Fruit fly (Drosophila melanogaster) whole organism, embryonic: Measurements from ENCODE around the gene Cyp28d2.

Experiments
- Adf1 ChIP-seq: fragments of 200-800 bp; sonication (Bioruptor generic); IDR thresholded peaks from 2 replicates; pipeline ENCODE4 v1.3.6; 2022; ENCODE audit warnings: missing biosample characterization, missing genetic modification characterization
- Atf-2 ChIP-seq: fragments of 200-800 bp; sonication (Bioruptor generic); optimal IDR thresholded peaks from 2 replicates; lab custom pipeline; 2016; ENCODE audit warnings: missing biosample characterization, missing genetic modification characterization
- B-H2 ChIP-seq: fragments of 200-800 bp; sonication (Bioruptor generic); optimal IDR thresholded peaks from 2 replicates; lab custom pipeline; 2018; ENCODE audit warnings: missing biosample characterization, mild to moderate bottlenecking, missing genetic modification characterization
- CG10543 ChIP-seq: fragments of 200-800 bp; sonication (Bioruptor generic); optimal IDR thresholded peaks from 3 replicates; lab custom pipeline; 2017; ENCODE audit warnings: missing biosample characterization, mild to moderate bottlenecking, missing genetic modification characterization, moderate library complexity
- CG1233 ChIP-seq: fragments of 200-800 bp; sonication (Bioruptor generic); optimal IDR thresholded peaks from 4 replicates; lab custom pipeline; 2018; ENCODE audit warnings: missing biosample characterization, mild to moderate bottlenecking, missing genetic modification characterization
- CG12391 ChIP-seq: fragments of 200-800 bp; sonication (Bioruptor generic); optimal IDR thresholded peaks from 3 replicates; lab custom pipeline; 2018; ENCODE audit warnings: missing biosample characterization, mild to moderate bottlenecking, missing genetic modification characterization, moderate library complexity
- CG15269 ChIP-seq: fragments of 200-800 bp; sonication (Bioruptor generic); optimal IDR thresholded peaks from 2 replicates; lab custom pipeline; 2018; ENCODE audit warnings: missing biosample characterization, mild to moderate bottlenecking, missing genetic modification characterization, moderate library complexity
- CG15514 ChIP-seq: fragments of 200-800 bp; sonication (Bioruptor generic); optimal IDR thresholded peaks from 3 replicates; lab custom pipeline; 2017; ENCODE audit warnings: missing biosample characterization, missing genetic modification characterization, mild to moderate bottlenecking, moderate library complexity, missing genetic modification reagents
- CG15601 ChIP-seq: fragments of 200-800 bp; sonication (Bioruptor generic); optimal IDR thresholded peaks from 3 replicates; lab custom pipeline; 2019; ENCODE audit warnings: missing biosample characterization, mild to moderate bottlenecking, missing genetic modification characterization, moderate library complexity
- CG1602 ChIP-seq: fragments of 200-800 bp; sonication (Bioruptor generic); optimal IDR thresholded peaks from 3 replicates; lab custom pipeline; 2016; ENCODE audit warnings: missing biosample characterization, missing genetic modification characterization
- CG16863 ChIP-seq: fragments of 200-800 bp; sonication (Bioruptor generic); optimal IDR thresholded peaks from 3 replicates; lab custom pipeline; 2016; ENCODE audit warnings: missing biosample characterization, missing genetic modification characterization
- CG17186 ChIP-seq: fragments of 200-800 bp; sonication (Bioruptor generic); optimal IDR thresholded peaks from 3 replicates; lab custom pipeline; 2017; ENCODE audit warnings: missing biosample characterization, missing genetic modification reagents, missing genetic modification characterization
- CG17385 ChIP-seq: fragments of 200-800 bp; sonication (Bioruptor generic); optimal IDR thresholded peaks from 3 replicates; lab custom pipeline; 2018; ENCODE audit warnings: missing biosample characterization, mild to moderate bottlenecking, missing genetic modification characterization
- CG17612 ChIP-seq: fragments of 200-800 bp; sonication (Bioruptor generic); IDR thresholded peaks from 2 replicates; pipeline ENCODE4 v1.3.6; 2022; ENCODE audit warnings: missing biosample characterization, missing genetic modification characterization
- CG18262 ChIP-seq: fragments of 200-800 bp; optimal IDR thresholded peaks from 3 replicates; lab custom pipeline; 2019; ENCODE audit warnings: missing biosample characterization, mild to moderate bottlenecking, missing genetic modification characterization, moderate library complexity
- CG2712 ChIP-seq: fragments of 200-800 bp; optimal IDR thresholded peaks from 3 replicates; lab custom pipeline; 2019; ENCODE audit warnings: missing biosample characterization, mild to moderate bottlenecking, missing genetic modification characterization, moderate library complexity
- CG5953 ChIP-seq: fragments of 200-800 bp; sonication (Bioruptor generic); IDR thresholded peaks from 2 replicates; pipeline ENCODE4 v1.3.6; 2022; ENCODE audit warnings: missing biosample characterization, missing genetic modification characterization
- CG6854 ChIP-seq: fragments of 200-800 bp; sonication (Bioruptor generic); optimal IDR thresholded peaks from 3 replicates; lab custom pipeline; 2017; ENCODE audit warnings: missing biosample characterization, mild to moderate bottlenecking, missing genetic modification characterization
- CG8924 ChIP-seq: fragments of 200-800 bp; optimal IDR thresholded peaks from 3 replicates; lab custom pipeline; 2019; ENCODE audit warnings: missing biosample characterization, mild to moderate bottlenecking, missing genetic modification characterization, moderate library complexity
- Dbx ChIP-seq: fragments of 200-800 bp; sonication (Bioruptor generic); IDR thresholded peaks from 3 replicates; pipeline ENCODE4 v1.3.6; 2022; ENCODE audit warnings: missing biosample characterization, missing genetic modification characterization
- Dip2 ChIP-seq: fragments of 200-800 bp; sonication (Bioruptor generic); IDR thresholded peaks from 2 replicates; pipeline ENCODE4 v1.3.6; 2022; ENCODE audit warnings: missing biosample characterization, missing genetic modification characterization
- ERR ChIP-seq: fragments of 200-800 bp; sonication (Bioruptor generic); optimal IDR thresholded peaks from 2 replicates; lab custom pipeline; 2016; ENCODE audit warnings: missing biosample characterization, missing genetic modification characterization
- Gug ChIP-seq: fragments of 200-800 bp; sonication (Bioruptor generic); IDR thresholded peaks from 4 replicates; pipeline ENCODE4 v1.3.6; 2022; ENCODE audit warnings: missing biosample characterization, missing genetic modification characterization
- H15 ChIP-seq: fragments of 200-800 bp; sonication (Bioruptor generic); IDR thresholded peaks from 3 replicates; pipeline ENCODE4 v1.3.6; 2022; ENCODE audit warnings: missing biosample characterization, missing genetic modification characterization
- Med ChIP-seq: fragments of 200-800 bp; sonication (Bioruptor generic); peaks from one replicate; lab custom pipeline; 2016; ENCODE audit warnings: missing biosample characterization, missing genetic modification characterization, mild to moderate bottlenecking, inconsistent platforms, moderate library complexity
- Sin3A ChIP-seq: fragments of >200 bp; optimal IDR thresholded peaks from 2 replicates; lab custom pipeline; 2018
- Stat92E ChIP-seq, 3 experiments: fragments of >200 bp in 2 of 3; fragments of 200-800 bp in 1 of 3; sonication (Bioruptor generic) in 1 of 3; optimal IDR thresholded peaks; 2 replicates each; lab custom pipeline; 2017 to 2019; ENCODE audit warnings: missing biosample characterization in 3 of 3, missing genetic modification characterization in 3 of 3, mild to moderate bottlenecking in 1 of 3, moderate library complexity in 1 of 3
- Trl ChIP-seq, 3 experiments: fragments of >200 bp in 2 of 3; fragments of 200-800 bp in 1 of 3; sonication (Bioruptor generic) in 1 of 3; optimal IDR thresholded peaks; 2 replicates in 1 of 3; 3 replicates in 2 of 3; lab custom pipeline; 2016 to 2017; ENCODE audit warnings: missing biosample characterization in 1 of 3, missing genetic modification characterization in 1 of 3
- Xrp1 ChIP-seq: fragments of 200-800 bp; sonication (Bioruptor generic); IDR thresholded peaks from 2 replicates; pipeline ENCODE4 v1.3.6; 2022; ENCODE audit warnings: missing biosample characterization, missing genetic modification characterization
- bowl ChIP-seq: fragments of 200-800 bp; sonication (Bioruptor generic); IDR thresholded peaks from 2 replicates; pipeline ENCODE4 v1.3.6; 2022; ENCODE audit warnings: missing biosample characterization, missing genetic modification characterization
- ci ChIP-seq: fragments of 200-800 bp; sonication (Bioruptor generic); IDR thresholded peaks from 3 replicates; pipeline ENCODE4 v1.3.6; 2022; ENCODE audit warnings: missing biosample characterization, missing genetic modification characterization
- corto ChIP-seq: fragments of 200-800 bp; sonication (Bioruptor generic); optimal IDR thresholded peaks from 2 replicates; lab custom pipeline; 2016; ENCODE audit warnings: missing biosample characterization, mild to moderate bottlenecking, missing genetic modification characterization, moderate library complexity
- dan ChIP-seq: fragments of 200-800 bp; sonication (Bioruptor generic); IDR thresholded peaks from 2 replicates; pipeline ENCODE4 v1.3.6; 2022; ENCODE audit warnings: missing biosample characterization, missing genetic modification characterization
- danr ChIP-seq: fragments of 200-800 bp; sonication (Bioruptor generic); IDR thresholded peaks from 2 replicates; pipeline ENCODE4 v1.3.6; 2022; ENCODE audit warnings: missing biosample characterization, missing genetic modification characterization
- dimm ChIP-seq: fragments of 200-800 bp; sonication (Bioruptor generic); IDR thresholded peaks from 2 replicates; pipeline ENCODE4 v1.3.6; 2022; ENCODE audit warnings: missing biosample characterization, missing genetic modification characterization
- dm ChIP-seq: fragments of 200-800 bp; sonication (Bioruptor generic); optimal IDR thresholded peaks from 3 replicates; lab custom pipeline; 2016; ENCODE audit warnings: missing biosample characterization, missing genetic modification characterization
- fd3F ChIP-seq: fragments of 200-800 bp; sonication (Bioruptor generic); optimal IDR thresholded peaks from 2 replicates; lab custom pipeline; 2018; ENCODE audit warnings: missing biosample characterization, mild to moderate bottlenecking, missing genetic modification characterization, moderate library complexity
- gro ChIP-seq: fragments of 200-800 bp; sonication (Bioruptor generic); optimal IDR thresholded peaks from 2 replicates; lab custom pipeline; 2016; ENCODE audit warnings: missing biosample characterization, missing genetic modification characterization
- hb ChIP-seq: fragments of 200-800 bp; sonication (Bioruptor generic); IDR thresholded peaks from 3 replicates; pipeline ENCODE4 v1.3.6; 2022; ENCODE audit warnings: missing biosample characterization, missing genetic modification characterization; ENCODE audit not compliant: partially characterized antibody
- ind ChIP-seq: fragments of 200-800 bp; sonication (Bioruptor generic); optimal IDR thresholded peaks from 3 replicates; lab custom pipeline; 2016; ENCODE audit warnings: missing biosample characterization, missing genetic modification characterization
- inv ChIP-seq: fragments of 200-800 bp; sonication (Bioruptor generic); IDR thresholded peaks from 2 replicates; pipeline ENCODE4 v1.3.6; 2022; ENCODE audit warnings: missing biosample characterization, missing genetic modification characterization; ENCODE audit not compliant: partially characterized antibody
- klu ChIP-seq: fragments of 200-800 bp; sonication (Bioruptor generic); IDR thresholded peaks from 2 replicates; pipeline ENCODE4 v1.3.6; 2022; ENCODE audit warnings: missing biosample characterization, missing genetic modification characterization
- onecut ChIP-seq: fragments of 200-800 bp; sonication (Bioruptor generic); IDR thresholded peaks from 2 replicates; pipeline ENCODE4 v1.3.6; 2022; ENCODE audit warnings: missing biosample characterization, missing genetic modification characterization
- psq ChIP-seq: fragments of 200-800 bp; sonication (Bioruptor generic); optimal IDR thresholded peaks from 2 replicates; lab custom pipeline; 2017; ENCODE audit warnings: missing biosample characterization, missing genetic modification characterization
- rib ChIP-seq: fragments of 200-800 bp; sonication (Bioruptor generic); IDR thresholded peaks from 2 replicates; pipeline ENCODE4 v1.3.6; 2022; ENCODE audit warnings: missing biosample characterization, missing genetic modification characterization
- seq ChIP-seq: fragments of 200-800 bp; sonication (Bioruptor generic); IDR thresholded peaks from 2 replicates; pipeline ENCODE4 v1.3.6; 2022; ENCODE audit warnings: missing biosample characterization, missing genetic modification characterization
- so ChIP-seq: fragments of 200-800 bp; sonication (Bioruptor generic); IDR thresholded peaks from 3 replicates; pipeline ENCODE4 v1.3.6; 2022; ENCODE audit warnings: missing biosample characterization, missing genetic modification characterization
- sr ChIP-seq: fragments of 200-800 bp; sonication (Bioruptor generic); IDR thresholded peaks from 3 replicates; pipeline ENCODE4 v1.3.6; 2022; ENCODE audit warnings: missing biosample characterization, missing genetic modification characterization
- tin ChIP-seq: fragments of 200-800 bp; sonication (Bioruptor generic); optimal IDR thresholded peaks from 3 replicates; lab custom pipeline; 2016; ENCODE audit warnings: missing biosample characterization, missing genetic modification characterization
- trem ChIP-seq: fragments of 200-800 bp; optimal IDR thresholded peaks from 3 replicates; lab custom pipeline; 2019; ENCODE audit warnings: missing biosample characterization, mild to moderate bottlenecking, missing genetic modification characterization, moderate library complexity
- zen2 ChIP-seq: fragments of 200-800 bp; sonication (Bioruptor generic); IDR thresholded peaks from 3 replicates; pipeline ENCODE4 v1.3.6; 2022; ENCODE audit warnings: missing biosample characterization, missing genetic modification characterization; ENCODE audit not compliant: partially characterized antibody

Cyp28d2 gene

dm6 chr2L:5245363-5245892 is 38.4 kb downstream of the Cyp28d2 start (continued):
- no peak for TF ChIP-seq gro (GFP tag; lab: Kevin White, UChicago)
- TF ChIP-seq dm (GFP tag; lab: Kevin White, UChicago) = no peak
- no peak for TF ChIP-seq hb
- TF ChIP-seq psq (GFP tag; lab: Kevin White, UChicago) = no peak
- no peak for TF ChIP-seq CG17186 (GFP tag; lab: Kevin White, UChicago)
- TF ChIP-seq CG6854 (GFP tag; lab: Kevin White, UChicago) = no peak
- TF ChIP-seq dan (GFP tag; lab: Robert Waterston, UW) = no peak
- TF ChIP-seq CG15514 (GFP tag; lab: Kevin White, UChicago) = no peak
- TF ChIP-seq Trl (optimal IDR thresholded peaks at IDR 0.05; lab: Kevin White, UChicago) = no peak
- no peak for TF ChIP-seq Trl (GFP tag; optimal IDR thresholded peaks at IDR 0.05; lab: Kevin White, UChicago)
- no peak for TF ChIP-seq fd3F (GFP tag; lab: Kevin White, UChicago)
- peak; percentile 64 for TF ChIP-seq CG18262 (tag; lab: Kevin White, UChicago)
- TF ChIP-seq CG1233 (GFP tag; lab: Kevin White, UChicago) = peak; percentile 42
- TF ChIP-seq Adf1 (GFP tag; lab: Robert Waterston, UW) = no peak
- TF ChIP-seq Xrp1 (GFP tag; lab: Robert Waterston, UW) = peak; percentile 68; the same call in 1 of the 2 replicates
- no peak for TF ChIP-seq zen2 (GFP tag; lab: Robert Waterston, UW)
- TF ChIP-seq so (GFP tag; lab: Robert Waterston, UW) = no peak
- no peak for TF ChIP-seq seq (GFP tag; lab: Robert Waterston, UW)
- TF ChIP-seq CG8924 (tag; lab: Kevin White, UChicago) = peak; percentile 48
- TF ChIP-seq ci (GFP tag; lab: Robert Waterston, UW) = peak; percentile 79
- TF ChIP-seq Gug (GFP tag; lab: Robert Waterston, UW) = no peak
- TF ChIP-seq corto (GFP tag; lab: Kevin White, UChicago) = no peak
- peak; percentile 54 for TF ChIP-seq trem (tag; lab: Kevin White, UChicago)
- TF ChIP-seq bowl (GFP tag; lab: Robert Waterston, UW) = no peak
- no peak for TF ChIP-seq H15 (GFP tag; lab: Robert Waterston, UW)
- TF ChIP-seq Med (GFP tag; lab: Kevin White, UChicago) = peak; percentile 72
- TF ChIP-seq CG12391 (tag; lab: Kevin White, UChicago) = peak; percentile 45
- TF ChIP-seq sr (GFP tag; lab: Robert Waterston, UW) = 0 out of 3 replicates have a peak, but pooled peaks have one; percentile 40
- 0 out of 2 replicates have a peak, but pooled peaks have one; percentile 25 for TF ChIP-seq onecut (GFP tag; lab: Robert Waterston, UW)
- TF ChIP-seq CG17612 = no peak
- no peak for TF ChIP-seq Dip2 (GFP tag; lab: Robert Waterston, UW)
- no peak for TF ChIP-seq inv (GFP tag; lab: Robert Waterston, UW)
- TF ChIP-seq danr (GFP tag; lab: Robert Waterston, UW) = no peak
- TF ChIP-seq CG15269 (tag; lab: Kevin White, UChicago) = no peak
- no peak for TF ChIP-seq klu
- no peak for TF ChIP-seq Sin3A (lab: Kevin White, UChicago)
- TF ChIP-seq rib (GFP tag; lab: Robert Waterston, UW) = no peak
- TF ChIP-seq Dbx (GFP tag; lab: Robert Waterston, UW) = no peak
- TF ChIP-seq CG1602 = peak; percentile 25
- peak; percentile 39 for TF ChIP-seq CG15601 (tag; lab: Kevin White, UChicago)
- no peak for TF ChIP-seq dimm (GFP tag; lab: Robert Waterston, UW)
- peak; percentile 46 for TF ChIP-seq tin (GFP tag; lab: Kevin White, UChicago)
- no peak for TF ChIP-seq Atf-2
- no peak for TF ChIP-seq CG5953 (GFP tag; lab: Robert Waterston, UW)
- TF ChIP-seq CG16863 (GFP tag; lab: Kevin White, UChicago) = peak; percentile 8
- peak; percentile 70 for TF ChIP-seq CG2712
- no peak for TF ChIP-seq ERR (GFP tag; lab: Kevin White, UChicago)
- no peak for TF ChIP-seq B-H2 (GFP tag; lab: Kevin White, UChicago)
- TF ChIP-seq CG17385 (GFP tag; lab: Kevin White, UChicago) = peak; percentile 60
- peak in 1 of 3 experiments; percentile 25 for TF ChIP-seq Stat92E (GFP tag; optimal IDR thresholded peaks at IDR 0.05; lab: Kevin White, UChicago)
- no peak for TF ChIP-seq CG10543 (GFP tag; lab: Kevin White, UChicago)
- TF ChIP-seq ind (GFP tag; lab: Kevin White, UChicago) = no peak
